Fruit fly (Drosophila melanogaster) whole organism, embryonic: ENCODE data around the gene Cpr65Aw.

ENCODE experiments used
- CG7839 ChIP-seq: fragments of 200-800 bp; sonication (Bioruptor generic); optimal IDR thresholded peaks from 3 replicates; lab custom pipeline; 2018; ENCODE audit warnings: missing biosample characterization, mild to moderate bottlenecking, missing genetic modification characterization, moderate library complexity
- h ChIP-seq: fragments of >200 bp; optimal IDR thresholded peaks from 2 replicates; lab custom pipeline; 2017
- odd ChIP-seq: fragments of 200-800 bp; sonication (Bioruptor generic); optimal IDR thresholded peaks from 2 replicates; lab custom pipeline; 2017; ENCODE audit warnings: missing biosample characterization, mild to moderate bottlenecking, missing genetic modification characterization
- psq ChIP-seq: fragments of 200-800 bp; sonication (Bioruptor generic); optimal IDR thresholded peaks from 2 replicates; lab custom pipeline; 2017; ENCODE audit warnings: missing biosample characterization, missing genetic modification characterization
- sens ChIP-seq: fragments of 200-800 bp; sonication (Bioruptor generic); peaks from one replicate; lab custom pipeline; 2016; ENCODE audit warnings: missing biosample characterization, missing genetic modification characterization
- usp ChIP-seq: fragments of >200 bp; optimal IDR thresholded peaks from 2 replicates; lab custom pipeline; 2017; ENCODE audit warnings: missing biosample characterization, missing genetic modification characterization

- TF ChIP-seq psq (no peak), sens (no peak), usp (GFP tag; lab: Kevin White, UChicago) (no peak), odd (GFP tag; lab: Kevin White, UChicago) (no peak), CG7839 (tag; lab: Kevin White, UChicago) (no peak), h (lab: Kevin White, UChicago) (no peak)
Observed at dm6 chr3L:6093213-6093612, 49.0 kb downstream of the Cpr65Aw start, which contains the start of gene CG10469.
